Worm (Caenorhabditis elegans) whole organism, L4 larva: ENCODE measurements around the gene Y59H11AR.10.

ENCODE experiments used
- D1046.2 ChIP-seq: fragments of 200-800 bp; sonication (Bioruptor generic); IDR thresholded peaks from 2 replicates; pipeline ENCODE4 v1.3.6; 2022; ENCODE audit warnings: missing genetic modification characterization, missing compliant biosample characterization
- F26F4.8 ChIP-seq: fragments of 200-800 bp; sonication (Bioruptor generic); conservative IDR thresholded peaks from 2 replicates; pipeline ENCODE4 v1.3.6; 2022; ENCODE audit warnings: missing genetic modification characterization, missing compliant biosample characterization
- F37D6.2 ChIP-seq: sonication (generic microtip); optimal IDR thresholded peaks from 2 replicates; lab custom pipeline; 2016; ENCODE audit warnings: mild to moderate bottlenecking, missing genetic modification characterization, missing compliant biosample characterization
- T20F7.1 ChIP-seq: fragments of 200-800 bp; sonication (Bioruptor generic); optimal IDR thresholded peaks from 2 replicates; lab custom pipeline; 2018; ENCODE audit warnings: mild to moderate bottlenecking, missing genetic modification characterization, missing compliant biosample characterization
- Y48G9A.11 ChIP-seq: fragments of 200-800 bp; sonication (Bioruptor generic); IDR thresholded peaks from 2 replicates; pipeline ENCODE4 v1.3.6; 2022; ENCODE audit warnings: missing genetic modification reagents, missing genetic modification characterization, missing compliant biosample characterization
- Y5F2A.4 ChIP-seq: fragments of 200-800 bp; sonication (Bioruptor generic); optimal IDR thresholded peaks from 2 replicates; lab custom pipeline; 2018; ENCODE audit warnings: mild to moderate bottlenecking, missing genetic modification characterization, missing compliant biosample characterization
- Y75B8A.6 ChIP-seq: fragments of 200-800 bp; sonication (Bioruptor generic); IDR thresholded peaks from 2 replicates; pipeline ENCODE4 v1.3.6; 2022; ENCODE audit warnings: missing genetic modification reagents, missing genetic modification characterization, missing compliant biosample characterization
- ZK546.5 ChIP-seq, 2 experiments: sonication (generic microtip); optimal IDR thresholded peaks; 2 replicates each; lab custom pipeline; 2017; ENCODE audit warnings: missing biosample characterization in 2 of 2, missing genetic modification characterization in 2 of 2
- aly-2 ChIP-seq: sonication (generic microtip); optimal IDR thresholded peaks from 2 replicates; lab custom pipeline; 2018; ENCODE audit warnings: missing biosample characterization, missing genetic modification characterization
- ama-1 ChIP-seq: fragments of 150-350 bp; optimal IDR thresholded peaks from 2 replicates; lab custom pipeline; 2014; ENCODE audit warnings: inconsistent platforms, mixed read lengths
- arid-1 ChIP-seq: fragments of 200-800 bp; sonication (Bioruptor generic); conservative IDR thresholded peaks from 2 replicates; pipeline ENCODE4 v1.3.6; 2022; ENCODE audit warnings: missing genetic modification reagents, missing genetic modification characterization, missing compliant biosample characterization
- attf-4 ChIP-seq: sonication (generic microtip); optimal IDR thresholded peaks from 3 replicates; lab custom pipeline; 2017; ENCODE audit warnings: missing biosample characterization, missing genetic modification characterization
- ceh-20 ChIP-seq: fragments of 200-800 bp; sonication (Bioruptor generic); IDR thresholded peaks from 2 replicates; pipeline ENCODE4 v1.3.6; 2022; ENCODE audit warnings: missing genetic modification reagents, missing genetic modification characterization, missing compliant biosample characterization
- ceh-44 ChIP-seq: fragments of 200-800 bp; sonication (Bioruptor generic); IDR thresholded peaks from 2 replicates; pipeline ENCODE4 v1.3.6; 2022; ENCODE audit warnings: missing genetic modification reagents, missing genetic modification characterization, missing compliant biosample characterization
- ceh-62 ChIP-seq: sonication (generic microtip); optimal IDR thresholded peaks from 2 replicates; lab custom pipeline; 2017; ENCODE audit warnings: missing biosample characterization, missing genetic modification characterization
- ctbp-1 ChIP-seq: fragments of 200-800 bp; sonication (Bioruptor generic); IDR thresholded peaks from 2 replicates; pipeline ENCODE4 v1.3.6; 2022; ENCODE audit warnings: missing genetic modification reagents, missing genetic modification characterization, missing compliant biosample characterization
- daf-8 ChIP-seq: fragments of 200-800 bp; sonication (Bioruptor generic); IDR thresholded peaks from 2 replicates; pipeline ENCODE4 v1.3.6; 2022; ENCODE audit warnings: missing genetic modification characterization, missing compliant biosample characterization
- dmd-8 ChIP-seq: fragments of 200-800 bp; sonication (Bioruptor generic); IDR thresholded peaks from 2 replicates; pipeline ENCODE4 v1.3.6; 2022; ENCODE audit warnings: missing genetic modification characterization, missing compliant biosample characterization
- dpl-1 ChIP-seq: fragments of 150-350 bp; optimal IDR thresholded peaks from 2 replicates; lab custom pipeline; 2014; ENCODE audit warnings: missing biosample characterization, missing genetic modification reagents, missing genetic modification characterization
- duxl-1 ChIP-seq: sonication (generic microtip); optimal IDR thresholded peaks from 2 replicates; lab custom pipeline; 2016; ENCODE audit warnings: mild to moderate bottlenecking, missing genetic modification characterization, moderate library complexity, missing compliant biosample characterization; ENCODE audit not compliant: poor library complexity
- dve-1 ChIP-seq: sonication (generic microtip); optimal IDR thresholded peaks from 2 replicates; lab custom pipeline; 2017; ENCODE audit warnings: antibody characterized with exemption, mild to moderate bottlenecking, missing genetic modification characterization, missing compliant biosample characterization; ENCODE audit not compliant: insufficient read depth
- fos-1 ChIP-seq: fragments of 150-350 bp; optimal IDR thresholded peaks from 2 replicates; lab custom pipeline; 2014; ENCODE audit warnings: missing biosample characterization, missing genetic modification characterization
- hif-1 ChIP-seq, 2 experiments: sonication (generic microtip); optimal IDR thresholded peaks; 2 replicates each; lab custom pipeline; 2016 to 2017; ENCODE audit warnings: missing compliant biosample characterization in 2 of 2, missing genetic modification characterization in 2 of 2, missing genetic modification reagents in 2 of 2, missing genotype in 2 of 2, mild to moderate bottlenecking in 1 of 2
- hlh-11 ChIP-seq: fragments of 200-800 bp; sonication (Bioruptor generic); optimal IDR thresholded peaks from 2 replicates; lab custom pipeline; 2018; ENCODE audit warnings: mild to moderate bottlenecking, missing genetic modification characterization, missing compliant biosample characterization
- hlh-30 ChIP-seq: sonication (generic microtip); optimal IDR thresholded peaks from 2 replicates; lab custom pipeline; 2017; ENCODE audit warnings: antibody characterized with exemption, mild to moderate bottlenecking, missing genetic modification characterization, missing compliant biosample characterization; ENCODE audit not compliant: insufficient read depth
- hmg-1.1 ChIP-seq: fragments of 200-800 bp; sonication (Bioruptor generic); IDR thresholded peaks from 2 replicates; pipeline ENCODE4 v1.3.6; 2022; ENCODE audit warnings: missing genetic modification reagents, missing genetic modification characterization, missing compliant biosample characterization
- lin-13 ChIP-seq: fragments of 150-350 bp; optimal IDR thresholded peaks from 2 replicates; lab custom pipeline; 2014; ENCODE audit warnings: missing biosample characterization, missing genetic modification reagents, missing genetic modification characterization
- lin-39 ChIP-seq: fragments of 150-350 bp; optimal IDR thresholded peaks from 2 replicates; lab custom pipeline; 2014; ENCODE audit warnings: missing biosample characterization, missing genetic modification reagents, missing genetic modification characterization
- lsy-2 ChIP-seq, 2 experiments: fragments of 150-350 bp in 1 of 2; sonication (generic microtip) in 1 of 2; optimal IDR thresholded peaks; 2 replicates each; lab custom pipeline; 2014 to 2017; ENCODE audit warnings: missing biosample characterization in 2 of 2, missing genetic modification characterization in 2 of 2
- madf-5 ChIP-seq, 2 experiments: fragments of 200-800 bp; sonication (Bioruptor generic); IDR thresholded peaks; 2 replicates each; pipeline ENCODE4 v1.3.6; 2022; ENCODE audit warnings: missing compliant biosample characterization in 2 of 2, missing genetic modification characterization in 2 of 2
- mdl-1 ChIP-seq, 2 experiments: fragments of 150-350 bp in 1 of 2; sonication (generic microtip) in 1 of 2; optimal IDR thresholded peaks; 2 replicates each; lab custom pipeline; 2014 to 2017; ENCODE audit warnings: missing biosample characterization in 2 of 2, missing genetic modification characterization in 2 of 2
- mdt-29 ChIP-seq: fragments of 200-800 bp; sonication (Bioruptor generic); IDR thresholded peaks from 2 replicates; pipeline ENCODE4 v1.3.6; 2022; ENCODE audit warnings: missing genetic modification reagents, missing genetic modification characterization, missing compliant biosample characterization
- nhr-10 ChIP-seq: fragments of 150-350 bp; optimal IDR thresholded peaks from 2 replicates; lab custom pipeline; 2014; ENCODE audit warnings: missing biosample characterization, missing genetic modification characterization
- nhr-28 ChIP-seq: fragments of 150-350 bp; optimal IDR thresholded peaks from 2 replicates; lab custom pipeline; 2014; ENCODE audit warnings: missing biosample characterization, missing genetic modification characterization
- pqm-1 ChIP-seq: sonication (generic microtip); optimal IDR thresholded peaks from 2 replicates; lab custom pipeline; 2017; ENCODE audit warnings: missing biosample characterization, missing genetic modification characterization
- rbr-2 ChIP-seq: sonication (generic microtip); optimal IDR thresholded peaks from 2 replicates; lab custom pipeline; 2016; ENCODE audit warnings: missing genotype, missing genetic modification characterization, missing compliant biosample characterization
- skn-1 ChIP-seq: fragments of 150-350 bp; optimal IDR thresholded peaks from 2 replicates; lab custom pipeline; 2014; ENCODE audit warnings: missing biosample characterization, missing genetic modification characterization
- snpc-1.2 ChIP-seq: fragments of 200-800 bp; sonication (Bioruptor generic); IDR thresholded peaks from 2 replicates; pipeline ENCODE4 v1.3.6; 2022; ENCODE audit warnings: missing genetic modification reagents, missing genetic modification characterization, missing compliant biosample characterization
- spr-1 ChIP-seq: sonication (generic microtip); optimal IDR thresholded peaks from 2 replicates; lab custom pipeline; 2016; ENCODE audit warnings: mild to moderate bottlenecking, missing genetic modification characterization, missing compliant biosample characterization
- unc-62 ChIP-seq, 3 experiments: fragments of 150-350 bp in 1 of 3; sonication (generic microtip); optimal IDR thresholded peaks in 2 of 3; peaks in 1 of 3; 1 replicate in 1 of 3; 2 replicates in 2 of 3; lab custom pipeline; 2014 to 2017; ENCODE audit warnings: missing biosample characterization in 3 of 3, missing genetic modification characterization in 3 of 3, missing genetic modification reagents in 3 of 3, missing genotype in 1 of 3
- vab-7 ChIP-seq: fragments of 200-800 bp; sonication (Bioruptor generic); IDR thresholded peaks from 2 replicates; pipeline ENCODE4 v1.3.6; 2022; ENCODE audit warnings: missing genetic modification reagents, missing genetic modification characterization, missing compliant biosample characterization
- zag-1 ChIP-seq: fragments of 150-350 bp; optimal IDR thresholded peaks from 2 replicates; lab custom pipeline; 2014; ENCODE audit warnings: missing biosample characterization, missing genetic modification characterization

The Y59H11AR.10 gene

DNA sequence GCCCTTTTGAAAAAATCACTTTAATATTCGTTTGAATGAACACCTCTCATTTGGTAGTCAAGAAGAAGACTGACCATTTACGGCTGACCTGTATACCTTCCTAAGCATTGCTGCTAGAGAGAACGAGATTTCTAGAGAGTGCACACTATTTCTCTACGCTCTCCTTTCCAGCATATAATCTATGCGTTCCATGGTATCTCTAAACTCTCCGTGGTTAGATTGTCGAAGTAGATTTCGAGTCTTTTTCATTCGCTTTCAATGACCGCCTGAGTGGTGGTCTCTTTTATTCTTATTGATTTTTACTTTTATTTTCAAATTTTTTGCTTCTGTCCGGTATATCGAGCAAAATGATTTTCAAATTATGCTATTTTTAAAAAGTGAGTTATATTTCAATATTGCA is 5.5 kb upstream of the Y59H11AR.10 start:
- TF ChIP-seq ceh-44 (GFP tag; lab: Robert Waterston, UW) = no peak
- TF ChIP-seq snpc-1.2 (GFP tag; lab: Robert Waterston, UW) = no peak
- TF ChIP-seq ceh-62 (tag; lab: Kevin White, UChicago) = no peak
- TF ChIP-seq fos-1 (tag; lab: Kevin White, UChicago) = no peak
- no peak for TF ChIP-seq T20F7.1
- TF ChIP-seq madf-5 (GFP tag; IDR thresholded peaks at IDR 0.05; lab: Robert Waterston, UW) = no peak
- no peak for TF ChIP-seq Y75B8A.6 (GFP tag; lab: Robert Waterston, UW)
- TF ChIP-seq F26F4.8 (GFP tag; lab: Robert Waterston, UW) = no peak
- TF ChIP-seq hif-1 (tag; optimal IDR thresholded peaks at IDR 0.05; lab: Kevin White, UChicago) = no peak
- TF ChIP-seq lsy-2 (tag; optimal IDR thresholded peaks at IDR 0.05; lab: Kevin White, UChicago) = peak in 1 of 2 experiments; percentile 12
- no peak for TF ChIP-seq F37D6.2 (tag; lab: Kevin White, UChicago)
- TF ChIP-seq aly-2 (tag; lab: Kevin White, UChicago) = no peak
- TF ChIP-seq ctbp-1 (GFP tag; lab: Robert Waterston, UW) = no peak
- TF ChIP-seq spr-1 = no peak
- TF ChIP-seq ceh-20 (GFP tag; lab: Robert Waterston, UW) = no peak
- TF ChIP-seq dpl-1 = no peak
- TF ChIP-seq arid-1 (GFP tag; lab: Robert Waterston, UW) = no peak
- TF ChIP-seq skn-1 (tag; lab: Kevin White, UChicago) = no peak
- TF ChIP-seq dve-1 (tag; lab: Kevin White, UChicago) = no peak
- no peak for TF ChIP-seq daf-8 (GFP tag; lab: Robert Waterston, UW)
- TF ChIP-seq vab-7 (GFP tag; lab: Robert Waterston, UW) = no peak
- no peak for TF ChIP-seq lin-13 (GFP tag; lab: Kevin White, UChicago)
- TF ChIP-seq hlh-11 (tag; lab: Kevin White, UChicago) = no peak
- no peak for TF ChIP-seq nhr-10
- TF ChIP-seq ZK546.5 (tag; optimal IDR thresholded peaks at IDR 0.05; lab: Kevin White, UChicago) = no peak
- TF ChIP-seq rbr-2 = peak; percentile 7
- TF ChIP-seq duxl-1 = peak; percentile 91
- no peak for TF ChIP-seq pqm-1
- TF ChIP-seq hmg-1.1 (GFP tag; lab: Robert Waterston, UW) = peak; percentile 45; the same call in 1 of the 2 replicates
- TF ChIP-seq Y5F2A.4 = no peak
- TF ChIP-seq Y48G9A.11 = no peak
- no peak for TF ChIP-seq mdt-29 (GFP tag; lab: Robert Waterston, UW)
- no peak for TF ChIP-seq lin-39 (tag; lab: Kevin White, UChicago)
- TF ChIP-seq D1046.2 (GFP tag; lab: Robert Waterston, UW) = no peak
- TF ChIP-seq unc-62 (GFP tag; optimal IDR thresholded peaks at IDR 0.05 in 1 of 2; lab: Kevin White, UChicago) = peak in 1 of 2 experiments; percentile 28
- no peak for TF ChIP-seq unc-62 (tag; optimal IDR thresholded peaks at IDR 0.05; lab: Kevin White, UChicago)
- TF ChIP-seq zag-1 = no peak
- TF ChIP-seq attf-4 = no peak

ce11 chrIV:8600712-8601330 is 2.2 kb upstream of the Y59H11AR.10 start, which contains the start of gene Y59H11AR.4:
Gene Y59H11AR.4, minus strand, starts transcription at chrIV:8600762.
- TF ChIP-seq hlh-30 (tag; lab: Kevin White, UChicago) (peak; percentile 2), attf-4 (no peak), D1046.2 (GFP tag; lab: Robert Waterston, UW) (no peak), ama-1 (lab: Kevin White, UChicago) (no peak), dmd-8 (GFP tag; lab: Robert Waterston, UW) (no peak), unc-62 (GFP tag; optimal IDR thresholded peaks at IDR 0.05 in 1 of 2; lab: Kevin White, UChicago) (peak in 1 of 2 experiments; percentile 15), unc-62 (tag; optimal IDR thresholded peaks at IDR 0.05; lab: Kevin White, UChicago) (no peak), nhr-28 (tag; lab: Kevin White, UChicago) (peak; percentile 70), mdl-1 (tag; optimal IDR thresholded peaks at IDR 0.05; lab: Kevin White, UChicago) (no peak)
